Worm (Caenorhabditis elegans) whole organism, L4 larva: Measurements from ENCODE around the gene str-227.

Experiments
- ama-1 ChIP-seq: fragments of 150-350 bp; optimal IDR thresholded peaks from 2 replicates; lab custom pipeline; 2014; ENCODE audit warnings: inconsistent platforms, mixed read lengths
- daf-16 ChIP-seq, 3 experiments: sonication (generic microtip); optimal IDR thresholded peaks; 2 replicates each; lab custom pipeline; 2016 to 2017; ENCODE audit warnings: missing genetic modification characterization in 3 of 3, missing genetic modification reagents in 3 of 3, mild to moderate bottlenecking in 2 of 3, missing compliant biosample characterization in 2 of 3, missing biosample characterization in 1 of 3, moderate library complexity in 1 of 3
- fos-1 ChIP-seq: fragments of 150-350 bp; optimal IDR thresholded peaks from 2 replicates; lab custom pipeline; 2014; ENCODE audit warnings: missing biosample characterization, missing genetic modification characterization
- lin-29 ChIP-seq: fragments of 200-800 bp; sonication (Bioruptor generic); IDR thresholded peaks from 2 replicates; pipeline ENCODE4 v1.3.6; 2022; ENCODE audit warnings: missing genetic modification reagents, missing genetic modification characterization, missing compliant biosample characterization
- lsy-2 ChIP-seq, 2 experiments: fragments of 150-350 bp in 1 of 2; sonication (generic microtip) in 1 of 2; optimal IDR thresholded peaks; 2 replicates each; lab custom pipeline; 2014 to 2017; ENCODE audit warnings: missing biosample characterization in 2 of 2, missing genetic modification characterization in 2 of 2
- nhr-237 ChIP-seq: sonication (generic microtip); optimal IDR thresholded peaks from 2 replicates; lab custom pipeline; 2017; ENCODE audit warnings: missing biosample characterization, missing genetic modification characterization
- nhr-25 ChIP-seq: sonication (generic microtip); optimal IDR thresholded peaks from 2 replicates; lab custom pipeline; 2017; ENCODE audit warnings: missing genetic modification characterization, mild to moderate bottlenecking, missing compliant biosample characterization, antibody characterized with exemption, moderate library complexity, borderline replicate concordance; ENCODE audit not compliant: insufficient read depth

ce11 chrV:3496880-3497279, 21.1 kb upstream of the str-227 start, which contains the start of gene C07G3.15:
- no peak for TF ChIP-seq daf-16 (GFP tag; optimal IDR thresholded peaks at IDR 0.05; lab: Kevin White, UChicago)
- TF ChIP-seq daf-16 (tag; optimal IDR thresholded peaks at IDR 0.05; lab: Kevin White, UChicago) = no peak
- no peak for TF ChIP-seq lin-29 (GFP tag; lab: Robert Waterston, UW)
- no peak for TF ChIP-seq fos-1 (tag; lab: Kevin White, UChicago)
- TF ChIP-seq lsy-2 (tag; optimal IDR thresholded peaks at IDR 0.05; lab: Kevin White, UChicago) = no peak
- no peak for TF ChIP-seq nhr-25 (tag; lab: Kevin White, UChicago)
- TF ChIP-seq ama-1 = no peak
- no peak for TF ChIP-seq nhr-237 (tag; lab: Kevin White, UChicago)
